Worm (Caenorhabditis elegans): ENCODE measurements around the gene ZK666.4.
A peak's percentile ranks its signal among the peaks of the same experiment; 100 is the strongest.

Gene ZK666.4

DNA sequence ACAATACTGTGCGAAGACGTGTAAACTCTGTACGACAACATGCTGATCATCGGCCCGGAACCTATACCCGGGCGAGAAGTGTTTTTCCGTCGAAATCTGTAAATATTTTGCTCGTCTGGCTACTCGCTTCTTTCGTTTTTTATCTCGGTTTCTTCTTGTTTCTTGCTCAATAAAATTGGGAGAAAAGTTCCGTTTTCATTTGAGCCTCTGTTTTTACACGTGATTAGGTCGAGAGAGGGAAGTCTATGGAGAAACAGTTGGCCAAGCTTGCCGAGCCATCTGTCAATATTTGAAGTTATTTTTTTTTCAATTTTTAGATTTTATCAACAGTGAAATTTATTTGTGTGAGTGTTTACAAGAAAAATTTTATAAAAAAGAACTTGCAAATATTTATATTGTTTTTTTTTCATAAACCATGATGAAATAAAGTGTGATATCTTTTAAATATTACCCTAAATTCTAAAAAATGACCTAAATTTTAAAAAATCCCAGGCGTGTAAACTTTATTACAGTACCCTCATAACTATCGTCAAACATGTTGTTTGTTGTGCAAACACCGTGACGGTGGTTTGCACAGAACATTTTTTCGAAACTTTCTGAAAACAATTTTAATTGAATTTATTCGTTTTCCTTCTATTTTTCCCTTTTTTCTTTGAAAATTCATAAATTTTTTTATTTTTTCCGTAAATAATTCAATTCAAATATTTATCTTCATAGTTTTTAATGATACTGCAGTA is 31.9 kb upstream of the ZK666.4 start:
- no peak for TF ChIP-seq alr-1 (tag; optimal IDR thresholded peaks at IDR 0.05)
- no peak for TF ChIP-seq unc-62 (GFP tag; optimal IDR thresholded peaks at IDR 0.05)
- peak; percentile 22 for TF ChIP-seq nhr-129 (tag; optimal IDR thresholded peaks at IDR 0.05)
- TF ChIP-seq lin-39 (tag; optimal IDR thresholded peaks at IDR 0.05), result no peak
- TF ChIP-seq Y55F3AM.14 (GFP tag; optimal IDR thresholded peaks at IDR 0.05), result no peak
- TF ChIP-seq dmd-4 (tag; optimal IDR thresholded peaks at IDR 0.05), result no peak
- TF ChIP-seq ceh-82 (tag; optimal IDR thresholded peaks at IDR 0.05), result no peak
- no peak for TF ChIP-seq unc-55 (GFP tag; optimal IDR thresholded peaks at IDR 0.05)
- no peak for TF ChIP-seq mbf-1 (tag; optimal IDR thresholded peaks at IDR 0.05)
- TF ChIP-seq nhr-77 (tag; optimal IDR thresholded peaks at IDR 0.05), result no peak
- TF ChIP-seq F13H6.1 (tag; optimal IDR thresholded peaks at IDR 0.05), result peak; percentile 16
- TF ChIP-seq lsy-2 (tag; optimal IDR thresholded peaks at IDR 0.05), result peak in 1 of 2 experiments; percentile 74
- TF ChIP-seq sem-4 (tag; optimal IDR thresholded peaks at IDR 0.05), result no peak
- TF ChIP-seq sma-9 (GFP tag; optimal IDR thresholded peaks at IDR 0.05), result peak; percentile 34
- no peak for TF ChIP-seq sma-9 (tag; optimal IDR thresholded peaks at IDR 0.05)
- no peak for TF ChIP-seq ztf-11 (tag; optimal IDR thresholded peaks at IDR 0.05)

DNA sequence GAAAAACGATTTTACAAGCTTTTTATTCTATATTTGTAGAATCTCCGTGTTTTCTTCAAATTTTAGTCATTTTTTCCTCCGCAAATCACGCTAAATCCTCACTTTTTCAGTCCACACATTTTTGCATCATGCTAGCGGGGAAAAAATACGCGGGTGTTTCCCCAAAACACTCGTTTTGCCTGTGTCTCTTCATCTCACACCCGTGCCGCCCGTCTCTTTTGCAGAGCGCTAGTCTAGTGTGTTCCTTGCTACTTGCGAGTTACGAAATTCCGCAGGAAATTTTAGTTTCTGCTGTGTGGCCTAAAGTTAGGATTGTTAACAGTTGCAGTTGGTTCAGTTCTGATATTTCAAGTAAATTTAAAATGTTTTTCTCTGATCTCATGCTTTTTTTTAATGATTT is 31.3 kb upstream of the ZK666.4 start:
- TF ChIP-seq nhr-129 (tag; optimal IDR thresholded peaks at IDR 0.05), result peak; percentile 97
- TF ChIP-seq sma-9 (GFP tag; optimal IDR thresholded peaks at IDR 0.05), result peak; percentile 83
- no peak for TF ChIP-seq sma-9 (tag; optimal IDR thresholded peaks at IDR 0.05)
- TF ChIP-seq zag-1 (tag; optimal IDR thresholded peaks at IDR 0.05), result no peak
- TF ChIP-seq mdl-1 (tag; optimal IDR thresholded peaks at IDR 0.05), result peak; percentile 15 to 23
- peak; percentile 22 for TF ChIP-seq C34F6.9 (tag; optimal IDR thresholded peaks at IDR 0.05)
- no peak for TF ChIP-seq dmd-4 (tag; optimal IDR thresholded peaks at IDR 0.05)
- peak; percentile 43 for TF ChIP-seq ama-1 (optimal IDR thresholded peaks at IDR 0.05)
- no peak for TF ChIP-seq ceh-16 (tag; optimal IDR thresholded peaks at IDR 0.05)
- TF ChIP-seq unc-39 (tag; optimal IDR thresholded peaks at IDR 0.05), result no peak
- TF ChIP-seq lsy-2 (tag; optimal IDR thresholded peaks at IDR 0.05), result peak in 1 of 2 experiments; percentile 7
- peak; percentile 7 for TF ChIP-seq gmeb-1 (tag; optimal IDR thresholded peaks at IDR 0.05)
- TF ChIP-seq mab-5 (tag; optimal IDR thresholded peaks at IDR 0.05), result no peak
- TF ChIP-seq nhr-11 (tag; optimal IDR thresholded peaks at IDR 0.05), result peak; percentile 63
- TF ChIP-seq unc-55 (GFP tag; optimal IDR thresholded peaks at IDR 0.05), result peak; percentile 32
- TF ChIP-seq lin-39 (tag; optimal IDR thresholded peaks at IDR 0.05), result no peak
- TF ChIP-seq fos-1 (tag; optimal IDR thresholded peaks at IDR 0.05), result peak; percentile 56
- TF ChIP-seq nhr-25 (tag; optimal IDR thresholded peaks at IDR 0.05), result no peak
- no peak for TF ChIP-seq ztf-1 (GFP tag; conservative IDR thresholded peaks at IDR 0.05)
- peak; percentile 17 for TF ChIP-seq lin-11 (tag; optimal IDR thresholded peaks at IDR 0.05)
- no peak for TF ChIP-seq ZK546.5 (tag; optimal IDR thresholded peaks at IDR 0.05)
- no peak for TF ChIP-seq lin-13 (GFP tag; optimal IDR thresholded peaks at IDR 0.05)
- TF ChIP-seq nhr-21 (tag; optimal IDR thresholded peaks at IDR 0.05), result no peak

DNA sequence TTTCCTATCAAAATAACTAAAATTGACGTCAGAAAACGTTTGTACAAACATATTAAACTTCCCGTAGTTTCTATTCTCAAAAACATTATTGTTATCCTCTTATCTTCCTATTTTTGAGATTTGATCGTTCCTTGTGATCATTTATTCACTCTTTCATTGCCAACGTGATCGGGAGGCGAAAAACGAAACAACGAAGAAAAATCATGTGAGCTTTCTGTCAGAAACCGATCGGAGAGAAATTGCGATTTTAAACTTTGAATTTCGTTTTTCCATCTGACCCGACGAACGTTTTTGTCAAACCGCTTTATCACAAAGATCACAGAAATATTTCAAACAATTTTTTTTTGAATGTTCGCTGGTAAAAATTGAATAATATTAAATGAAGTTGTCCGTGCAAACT is 30.8 kb upstream of the ZK666.4 start:
- no peak for TF ChIP-seq F13H6.1 (tag; optimal IDR thresholded peaks at IDR 0.05)
- no peak for TF ChIP-seq ceh-16 (tag; optimal IDR thresholded peaks at IDR 0.05)
- peak; percentile 23 for TF ChIP-seq nhr-25 (tag; optimal IDR thresholded peaks at IDR 0.05)
- TF ChIP-seq alr-1 (tag; optimal IDR thresholded peaks at IDR 0.05), result no peak
- TF ChIP-seq sma-3 (GFP tag; optimal IDR thresholded peaks at IDR 0.05), result peak; percentile 41
- no peak for TF ChIP-seq nhr-23 (tag; optimal IDR thresholded peaks at IDR 0.05)
- TF ChIP-seq skn-1 (tag; optimal IDR thresholded peaks at IDR 0.05), result no peak
- peak; percentile 59 for TF ChIP-seq crh-2 (tag; optimal IDR thresholded peaks at IDR 0.05)
- peak in 1 of 2 experiments; percentile 19 for TF ChIP-seq lsy-2 (tag; optimal IDR thresholded peaks at IDR 0.05)
- peak; percentile 83 for TF ChIP-seq nhr-129 (tag; optimal IDR thresholded peaks at IDR 0.05)
- TF ChIP-seq lin-11 (tag; optimal IDR thresholded peaks at IDR 0.05), result no peak
- TF ChIP-seq nhr-11 (tag; optimal IDR thresholded peaks at IDR 0.05), result no peak
- no peak for TF ChIP-seq gmeb-1 (tag; optimal IDR thresholded peaks at IDR 0.05)
- TF ChIP-seq ZK546.5 (tag; optimal IDR thresholded peaks at IDR 0.05), result no peak
- no peak for TF ChIP-seq ceh-82 (tag; optimal IDR thresholded peaks at IDR 0.05)
- peak; percentile 43 for TF ChIP-seq ztf-4 (tag; optimal IDR thresholded peaks at IDR 0.05)
- peak; percentile 21 for TF ChIP-seq sem-4 (tag; optimal IDR thresholded peaks at IDR 0.05)
- TF ChIP-seq nhr-12 (tag; optimal IDR thresholded peaks at IDR 0.05), result no peak
- peak; percentile 48 for TF ChIP-seq nhr-6 (tag; optimal IDR thresholded peaks at IDR 0.05)
- no peak for TF ChIP-seq lin-39 (tag; optimal IDR thresholded peaks at IDR 0.05)
- peak; percentile 48 for TF ChIP-seq nhr-21 (tag; optimal IDR thresholded peaks at IDR 0.05)
- TF ChIP-seq egl-27 (tag; optimal IDR thresholded peaks at IDR 0.05), result no peak
- no peak for TF ChIP-seq unc-62 (GFP tag; optimal IDR thresholded peaks at IDR 0.05)
- TF ChIP-seq ama-1 (optimal IDR thresholded peaks at IDR 0.05), result peak; percentile 54
- TF ChIP-seq C34F6.9 (tag; optimal IDR thresholded peaks at IDR 0.05), result peak; percentile 15
- TF ChIP-seq blmp-1 (tag; optimal IDR thresholded peaks at IDR 0.05; ENCODE audit: insufficient read depth), result peak; percentile 61
- no peak for TF ChIP-seq Y55F3AM.14 (GFP tag; optimal IDR thresholded peaks at IDR 0.05)
- TF ChIP-seq unc-55 (GFP tag; optimal IDR thresholded peaks at IDR 0.05), result no peak
- no peak for TF ChIP-seq nhr-10 (tag; optimal IDR thresholded peaks at IDR 0.05)
- TF ChIP-seq peb-1 (tag; optimal IDR thresholded peaks at IDR 0.05), result no peak
- TF ChIP-seq snpc-4 (tag; optimal IDR thresholded peaks at IDR 0.05), result no peak
- no peak for TF ChIP-seq mdl-1 (tag; optimal IDR thresholded peaks at IDR 0.05)
- TF ChIP-seq unc-39 (tag; optimal IDR thresholded peaks at IDR 0.05), result no peak
- TF ChIP-seq nhr-237 (tag; optimal IDR thresholded peaks at IDR 0.05), result no peak
- no peak for TF ChIP-seq elt-1 (tag; optimal IDR thresholded peaks at IDR 0.05)
- TF ChIP-seq lin-13 (GFP tag; optimal IDR thresholded peaks at IDR 0.05), result no peak
